Worm (Caenorhabditis elegans) whole organism, L4 larva: Measurements from ENCODE around the gene T10B10.9.
A peak's percentile ranks its signal among the peaks of the same experiment; 100 is the strongest.

ENCODE experiments used
- F26F4.8 ChIP-seq: fragments of 200-800 bp; sonication (Bioruptor generic); conservative IDR thresholded peaks from 2 replicates; pipeline ENCODE4 v1.3.6; 2022; ENCODE audit warnings: missing genetic modification characterization, missing compliant biosample characterization
- F37D6.2 ChIP-seq: sonication (generic microtip); optimal IDR thresholded peaks from 2 replicates; lab custom pipeline; 2016; ENCODE audit warnings: mild to moderate bottlenecking, missing genetic modification characterization, missing compliant biosample characterization
- T20F7.1 ChIP-seq: fragments of 200-800 bp; sonication (Bioruptor generic); optimal IDR thresholded peaks from 2 replicates; lab custom pipeline; 2018; ENCODE audit warnings: mild to moderate bottlenecking, missing genetic modification characterization, missing compliant biosample characterization
- Y48G9A.11 ChIP-seq: fragments of 200-800 bp; sonication (Bioruptor generic); IDR thresholded peaks from 2 replicates; pipeline ENCODE4 v1.3.6; 2022; ENCODE audit warnings: missing genetic modification reagents, missing genetic modification characterization, missing compliant biosample characterization
- ZK546.5 ChIP-seq, 2 experiments: sonication (generic microtip); optimal IDR thresholded peaks; 2 replicates each; lab custom pipeline; 2017; ENCODE audit warnings: missing biosample characterization in 2 of 2, missing genetic modification characterization in 2 of 2
- arid-1 ChIP-seq: fragments of 200-800 bp; sonication (Bioruptor generic); conservative IDR thresholded peaks from 2 replicates; pipeline ENCODE4 v1.3.6; 2022; ENCODE audit warnings: missing genetic modification reagents, missing genetic modification characterization, missing compliant biosample characterization
- attf-4 ChIP-seq: sonication (generic microtip); optimal IDR thresholded peaks from 3 replicates; lab custom pipeline; 2017; ENCODE audit warnings: missing biosample characterization, missing genetic modification characterization
- ceh-20 ChIP-seq: fragments of 200-800 bp; sonication (Bioruptor generic); IDR thresholded peaks from 2 replicates; pipeline ENCODE4 v1.3.6; 2022; ENCODE audit warnings: missing genetic modification reagents, missing genetic modification characterization, missing compliant biosample characterization
- ceh-32 ChIP-seq: sonication (generic microtip); optimal IDR thresholded peaks from 2 replicates; lab custom pipeline; 2016; ENCODE audit warnings: mild to moderate bottlenecking, missing genetic modification characterization, missing compliant biosample characterization; ENCODE audit not compliant: poor library complexity
- ceh-82 ChIP-seq: sonication (generic microtip); optimal IDR thresholded peaks from 2 replicates; lab custom pipeline; 2017; ENCODE audit warnings: missing biosample characterization, missing genetic modification characterization
- cey-2 ChIP-seq: sonication (generic microtip); optimal IDR thresholded peaks from 3 replicates; lab custom pipeline; 2017; ENCODE audit warnings: missing genetic modification characterization, mild to moderate bottlenecking, missing compliant biosample characterization, antibody characterized with exemption, borderline replicate concordance; ENCODE audit not compliant: insufficient read depth
- ctbp-1 ChIP-seq: fragments of 200-800 bp; sonication (Bioruptor generic); IDR thresholded peaks from 2 replicates; pipeline ENCODE4 v1.3.6; 2022; ENCODE audit warnings: missing genetic modification reagents, missing genetic modification characterization, missing compliant biosample characterization
- daf-12 ChIP-seq: fragments of 150-350 bp; optimal IDR thresholded peaks from 2 replicates; lab custom pipeline; 2014; ENCODE audit warnings: missing biosample characterization, missing genetic modification reagents, missing genetic modification characterization
- daf-16 ChIP-seq, 3 experiments: sonication (generic microtip); optimal IDR thresholded peaks; 2 replicates each; lab custom pipeline; 2016 to 2017; ENCODE audit warnings: missing genetic modification characterization in 3 of 3, missing genetic modification reagents in 3 of 3, mild to moderate bottlenecking in 2 of 3, missing compliant biosample characterization in 2 of 3, missing biosample characterization in 1 of 3, moderate library complexity in 1 of 3
- daf-19 ChIP-seq: fragments of 200-800 bp; sonication (Bioruptor generic); conservative IDR thresholded peaks from 2 replicates; pipeline ENCODE4 v1.3.6; 2022; ENCODE audit warnings: missing genetic modification characterization, missing compliant biosample characterization
- dmd-6 ChIP-seq: fragments of 200-800 bp; sonication (Bioruptor generic); IDR thresholded peaks from 2 replicates; pipeline ENCODE4 v1.3.6; 2022; ENCODE audit warnings: missing genetic modification reagents, missing genetic modification characterization, missing compliant biosample characterization
- dmd-9 ChIP-seq: fragments of 200-800 bp; sonication (Bioruptor generic); IDR thresholded peaks from 2 replicates; pipeline ENCODE4 v1.3.6; 2022; ENCODE audit warnings: missing genetic modification reagents, missing genetic modification characterization, missing compliant biosample characterization
- duxl-1 ChIP-seq: sonication (generic microtip); optimal IDR thresholded peaks from 2 replicates; lab custom pipeline; 2016; ENCODE audit warnings: mild to moderate bottlenecking, missing genetic modification characterization, moderate library complexity, missing compliant biosample characterization; ENCODE audit not compliant: poor library complexity
- dve-1 ChIP-seq: sonication (generic microtip); optimal IDR thresholded peaks from 2 replicates; lab custom pipeline; 2017; ENCODE audit warnings: antibody characterized with exemption, mild to moderate bottlenecking, missing genetic modification characterization, missing compliant biosample characterization; ENCODE audit not compliant: insufficient read depth
- egl-43 ChIP-seq: fragments of 200-800 bp; sonication (Bioruptor generic); IDR thresholded peaks from 2 replicates; pipeline ENCODE4 v1.3.6; 2022; ENCODE audit warnings: missing genetic modification reagents, missing genetic modification characterization, missing compliant biosample characterization
- hif-1 ChIP-seq, 2 experiments: sonication (generic microtip); optimal IDR thresholded peaks; 2 replicates each; lab custom pipeline; 2016 to 2017; ENCODE audit warnings: missing compliant biosample characterization in 2 of 2, missing genetic modification characterization in 2 of 2, missing genetic modification reagents in 2 of 2, missing genotype in 2 of 2, mild to moderate bottlenecking in 1 of 2
- hlh-11 ChIP-seq: fragments of 200-800 bp; sonication (Bioruptor generic); optimal IDR thresholded peaks from 2 replicates; lab custom pipeline; 2018; ENCODE audit warnings: mild to moderate bottlenecking, missing genetic modification characterization, missing compliant biosample characterization
- jun-1 ChIP-seq: fragments of 150-350 bp; optimal IDR thresholded peaks from 2 replicates; lab custom pipeline; 2014; ENCODE audit warnings: missing biosample characterization, missing genetic modification reagents, missing genetic modification characterization
- lin-1 ChIP-seq: fragments of 200-800 bp; sonication (Bioruptor generic); IDR thresholded peaks from 2 replicates; pipeline ENCODE4 v1.3.6; 2022; ENCODE audit warnings: missing genetic modification reagents, missing genetic modification characterization, missing compliant biosample characterization
- lin-13 ChIP-seq: fragments of 150-350 bp; optimal IDR thresholded peaks from 2 replicates; lab custom pipeline; 2014; ENCODE audit warnings: missing biosample characterization, missing genetic modification reagents, missing genetic modification characterization
- lin-38 ChIP-seq: fragments of 200-800 bp; sonication (Bioruptor generic); IDR thresholded peaks from 2 replicates; pipeline ENCODE4 v1.3.6; 2022; ENCODE audit warnings: missing genetic modification reagents, missing genetic modification characterization, missing compliant biosample characterization
- lin-39 ChIP-seq: fragments of 150-350 bp; optimal IDR thresholded peaks from 2 replicates; lab custom pipeline; 2014; ENCODE audit warnings: missing biosample characterization, missing genetic modification reagents, missing genetic modification characterization
- madf-5 ChIP-seq, 2 experiments: fragments of 200-800 bp; sonication (Bioruptor generic); IDR thresholded peaks; 2 replicates each; pipeline ENCODE4 v1.3.6; 2022; ENCODE audit warnings: missing compliant biosample characterization in 2 of 2, missing genetic modification characterization in 2 of 2
- mdt-29 ChIP-seq: fragments of 200-800 bp; sonication (Bioruptor generic); IDR thresholded peaks from 2 replicates; pipeline ENCODE4 v1.3.6; 2022; ENCODE audit warnings: missing genetic modification reagents, missing genetic modification characterization, missing compliant biosample characterization
- mep-1 ChIP-seq: fragments of 150-350 bp; sonication (generic microtip); optimal IDR thresholded peaks from 3 replicates; lab custom pipeline; 2014; ENCODE audit warnings: missing biosample characterization, missing genetic modification characterization
- mxl-2 ChIP-seq: fragments of 200-800 bp; sonication (Bioruptor generic); conservative IDR thresholded peaks from 2 replicates; pipeline ENCODE4 v1.3.6; 2022; ENCODE audit warnings: missing genetic modification reagents, missing genetic modification characterization, missing compliant biosample characterization
- nhr-10 ChIP-seq: fragments of 150-350 bp; optimal IDR thresholded peaks from 2 replicates; lab custom pipeline; 2014; ENCODE audit warnings: missing biosample characterization, missing genetic modification characterization
- nhr-11 ChIP-seq: fragments of 150-350 bp; optimal IDR thresholded peaks from 2 replicates; lab custom pipeline; 2014; ENCODE audit warnings: missing biosample characterization, missing genetic modification characterization
- nhr-111 ChIP-seq: fragments of 200-800 bp; sonication (Bioruptor generic); optimal IDR thresholded peaks from 2 replicates; lab custom pipeline; 2018; ENCODE audit warnings: mild to moderate bottlenecking, missing genetic modification characterization, missing compliant biosample characterization
- nhr-237 ChIP-seq: sonication (generic microtip); optimal IDR thresholded peaks from 2 replicates; lab custom pipeline; 2017; ENCODE audit warnings: missing biosample characterization, missing genetic modification characterization
- nhr-25 ChIP-seq: sonication (generic microtip); optimal IDR thresholded peaks from 2 replicates; lab custom pipeline; 2017; ENCODE audit warnings: missing genetic modification characterization, mild to moderate bottlenecking, missing compliant biosample characterization, antibody characterized with exemption, moderate library complexity, borderline replicate concordance; ENCODE audit not compliant: insufficient read depth
- nhr-42 ChIP-seq: fragments of 200-800 bp; sonication (Bioruptor generic); IDR thresholded peaks from 2 replicates; pipeline ENCODE4 v1.3.6; 2022; ENCODE audit warnings: missing genetic modification characterization, missing compliant biosample characterization
- nhr-48 ChIP-seq: sonication (generic microtip); optimal IDR thresholded peaks from 2 replicates; lab custom pipeline; 2016; ENCODE audit warnings: mild to moderate bottlenecking, missing genetic modification characterization, missing compliant biosample characterization
- nhr-6 ChIP-seq: fragments of 150-350 bp; optimal IDR thresholded peaks from 2 replicates; lab custom pipeline; 2014; ENCODE audit warnings: missing biosample characterization, missing genetic modification characterization
- pqm-1 ChIP-seq: sonication (generic microtip); optimal IDR thresholded peaks from 2 replicates; lab custom pipeline; 2017; ENCODE audit warnings: missing biosample characterization, missing genetic modification characterization
- skn-1 ChIP-seq: fragments of 150-350 bp; optimal IDR thresholded peaks from 2 replicates; lab custom pipeline; 2014; ENCODE audit warnings: missing biosample characterization, missing genetic modification characterization
- snpc-1.2 ChIP-seq: fragments of 200-800 bp; sonication (Bioruptor generic); IDR thresholded peaks from 2 replicates; pipeline ENCODE4 v1.3.6; 2022; ENCODE audit warnings: missing genetic modification reagents, missing genetic modification characterization, missing compliant biosample characterization
- snpc-4 ChIP-seq: fragments of 150-350 bp; optimal IDR thresholded peaks from 2 replicates; lab custom pipeline; 2014; ENCODE audit warnings: missing biosample characterization, missing genetic modification characterization
- spr-1 ChIP-seq: sonication (generic microtip); optimal IDR thresholded peaks from 2 replicates; lab custom pipeline; 2016; ENCODE audit warnings: mild to moderate bottlenecking, missing genetic modification characterization, missing compliant biosample characterization
- spr-3 ChIP-seq: fragments of 200-800 bp; sonication (Bioruptor generic); optimal IDR thresholded peaks from 2 replicates; lab custom pipeline; 2018; ENCODE audit warnings: mild to moderate bottlenecking, missing genetic modification characterization, missing compliant biosample characterization
- unc-130 ChIP-seq: sonication (generic microtip); optimal IDR thresholded peaks from 2 replicates; lab custom pipeline; 2016; ENCODE audit warnings: missing genetic modification reagents, missing genetic modification characterization, missing compliant biosample characterization
- unc-39 ChIP-seq: sonication (generic microtip); optimal IDR thresholded peaks from 2 replicates; lab custom pipeline; 2017; ENCODE audit warnings: missing biosample characterization, missing genetic modification characterization
- zfp-2 ChIP-seq: sonication (generic microtip); optimal IDR thresholded peaks from 2 replicates; lab custom pipeline; 2016; ENCODE audit warnings: mild to moderate bottlenecking, missing genetic modification characterization, missing compliant biosample characterization
- zip-11 ChIP-seq: fragments of 200-800 bp; sonication (Bioruptor generic); IDR thresholded peaks from 2 replicates; pipeline ENCODE4 v1.3.6; 2022; ENCODE audit warnings: missing genetic modification characterization, missing compliant biosample characterization
- zip-2 ChIP-seq: fragments of 150-350 bp; optimal IDR thresholded peaks from 2 replicates; lab custom pipeline; 2014; ENCODE audit warnings: missing biosample characterization, missing genetic modification characterization
- ztf-11 ChIP-seq: fragments of 150-350 bp; optimal IDR thresholded peaks from 2 replicates; lab custom pipeline; 2014; ENCODE audit warnings: missing biosample characterization, missing genetic modification characterization

The T10B10.9 gene

DNA sequence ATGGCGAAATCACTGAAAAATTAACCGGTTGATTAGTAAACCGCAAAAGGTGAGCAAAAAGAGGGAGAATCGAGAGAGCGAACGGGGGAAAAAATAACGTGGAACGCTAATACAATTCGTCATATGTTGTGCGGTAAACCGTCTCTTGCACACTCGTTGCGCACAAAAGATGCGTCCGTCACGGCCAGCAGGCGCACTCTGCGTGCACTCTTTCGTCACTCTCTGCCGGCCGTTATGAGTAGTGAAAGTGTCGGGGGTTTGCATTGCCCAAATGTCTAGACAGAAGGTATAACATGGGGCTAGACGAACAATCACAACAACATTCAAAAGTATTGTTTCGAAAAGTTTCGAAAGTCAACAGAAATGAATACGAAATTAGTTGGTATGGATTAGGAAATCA lies 17.2 kb downstream of the T10B10.9 start, which contains the start of gene pkhm-2 (continued):
- TF ChIP-seq egl-43 (GFP tag; lab: Robert Waterston, UW) (peak; percentile 86), skn-1 (tag; lab: Kevin White, UChicago) (no peak), dmd-6 (GFP tag; lab: Robert Waterston, UW) (peak; percentile 86), arid-1 (GFP tag; lab: Robert Waterston, UW) (peak; percentile 49; the same call in 1 of the 2 replicates), ctbp-1 (GFP tag; lab: Robert Waterston, UW) (peak; percentile 78), nhr-42 (GFP tag; lab: Robert Waterston, UW) (peak; percentile 68; the same call in 1 of the 2 replicates), mxl-2 (GFP tag; lab: Robert Waterston, UW) (no peak), dmd-9 (GFP tag; lab: Robert Waterston, UW) (peak; percentile 75), snpc-4 (tag; lab: Kevin White, UChicago) (peak; percentile 44), nhr-10 (no peak), F37D6.2 (tag; lab: Kevin White, UChicago) (peak; percentile 84), jun-1 (peak; percentile 69), daf-19 (GFP tag; lab: Robert Waterston, UW) (no peak), lin-13 (GFP tag; lab: Kevin White, UChicago) (peak; percentile 90), daf-16 (GFP tag; optimal IDR thresholded peaks at IDR 0.05; lab: Kevin White, UChicago) (peak in 1 of 2 experiments; percentile 61), daf-16 (tag; optimal IDR thresholded peaks at IDR 0.05; lab: Kevin White, UChicago) (peak; percentile 86), zip-2 (tag; lab: Kevin White, UChicago) (peak; percentile 69), zip-11 (GFP tag; lab: Robert Waterston, UW) (no peak), spr-1 (tag; lab: Kevin White, UChicago) (peak; percentile 90), nhr-6 (tag; lab: Kevin White, UChicago) (peak; percentile 97), pqm-1 (tag; lab: Kevin White, UChicago) (peak; percentile 10), unc-130 (no peak), unc-39 (tag; lab: Kevin White, UChicago) (no peak), hif-1 (tag; optimal IDR thresholded peaks at IDR 0.05; lab: Kevin White, UChicago) (peak in 1 of 2 experiments; percentile 73), mdt-29 (GFP tag; lab: Robert Waterston, UW) (peak; percentile 63), dve-1 (peak; percentile 97), T20F7.1 (GFP tag; lab: Kevin White, UChicago) (no peak), snpc-1.2 (GFP tag; lab: Robert Waterston, UW) (no peak), attf-4 (no peak), ceh-32 (tag; lab: Kevin White, UChicago) (peak; percentile 34), lin-1 (GFP tag; lab: Robert Waterston, UW) (peak; percentile 82), ZK546.5 (tag; optimal IDR thresholded peaks at IDR 0.05; lab: Kevin White, UChicago) (no peak), nhr-25 (tag; lab: Kevin White, UChicago) (peak; percentile 74), madf-5 (GFP tag; IDR thresholded peaks at IDR 0.05; lab: Robert Waterston, UW) (no peak), zfp-2 (no peak), lin-38 (GFP tag; lab: Robert Waterston, UW) (peak; percentile 83), ceh-82 (tag; lab: Kevin White, UChicago) (no peak), Y48G9A.11 (GFP tag; lab: Robert Waterston, UW) (no peak), F26F4.8 (no peak), spr-3 (GFP tag; lab: Kevin White, UChicago) (peak; percentile 84), mep-1 (peak; percentile 96), cey-2 (tag; lab: Kevin White, UChicago) (no peak), lin-39 (tag; lab: Kevin White, UChicago) (no peak), hlh-11 (tag; lab: Kevin White, UChicago) (peak; percentile 96), daf-12 (no peak), nhr-48 (tag; lab: Kevin White, UChicago) (peak; percentile 82), nhr-11 (tag; lab: Kevin White, UChicago) (peak; percentile 85), ztf-11 (no peak), ceh-20 (GFP tag; lab: Robert Waterston, UW) (peak; percentile 84), duxl-1 (peak; percentile 92), nhr-111 (GFP tag; lab: Kevin White, UChicago) (peak; percentile 8), nhr-237 (tag; lab: Kevin White, UChicago) (no peak)
